Worm (Caenorhabditis elegans) whole organism, midembryonic: ENCODE measurements around the gene mrpl-39.

Experiments
- T22C8.4 ChIP-seq: fragments of 200-800 bp; sonication (Bioruptor generic); IDR thresholded peaks from 2 replicates; pipeline ENCODE4 v1.3.6; 2022; ENCODE audit warnings: missing genetic modification characterization, missing compliant biosample characterization
- cog-1 ChIP-seq: sonication (generic microtip); optimal IDR thresholded peaks from 2 replicates; lab custom pipeline; 2016; ENCODE audit warnings: missing genetic modification characterization, missing compliant biosample characterization
- klf-2 ChIP-seq: fragments of 200-800 bp; sonication (Bioruptor generic); conservative IDR thresholded peaks from 2 replicates; pipeline ENCODE4 v1.3.6; 2022; ENCODE audit warnings: missing genetic modification reagents, missing genetic modification characterization, missing compliant biosample characterization
- med-1 ChIP-seq: sonication (generic microtip); optimal IDR thresholded peaks from 2 replicates; lab custom pipeline; 2017; ENCODE audit warnings: missing genetic modification characterization, mild to moderate bottlenecking, missing compliant biosample characterization, antibody characterized with exemption, missing genetic modification reagents; ENCODE audit not compliant: insufficient read depth
- ref-1 ChIP-seq: fragments of 200-800 bp; sonication (Bioruptor generic); conservative IDR thresholded peaks from 2 replicates; pipeline ENCODE4 v1.3.6; 2022; ENCODE audit warnings: missing genetic modification reagents, missing genetic modification characterization, missing compliant biosample characterization
- ztf-29 ChIP-seq: fragments of 200-800 bp; sonication (Bioruptor generic); IDR thresholded peaks from 2 replicates; pipeline ENCODE4 v1.3.6; 2022; ENCODE audit warnings: missing genetic modification reagents, missing genetic modification characterization, missing compliant biosample characterization

DNA sequence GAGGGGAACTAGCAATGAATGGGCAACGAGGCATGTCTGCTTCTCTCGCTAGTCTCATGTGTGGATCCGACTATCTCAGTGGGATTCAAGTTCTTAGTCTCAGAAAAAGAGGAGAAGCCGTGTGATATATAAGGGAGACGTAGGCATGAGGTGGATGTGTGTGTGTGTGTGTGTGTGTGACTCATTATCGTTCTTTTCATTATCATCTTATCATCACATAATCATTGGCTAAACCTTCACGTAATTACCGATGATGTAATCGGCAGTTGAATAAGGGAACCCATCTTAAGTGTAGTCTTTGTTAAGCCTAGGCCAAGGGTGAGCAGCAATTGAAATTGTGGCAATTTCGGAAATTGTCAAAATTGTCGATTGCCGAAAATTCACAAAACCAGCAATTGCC is 8.6 kb downstream of the mrpl-39 start, which contains the start of gene Y32G9B.1:
- TF ChIP-seq ref-1 (GFP tag; lab: Robert Waterston, UW) (no peak), klf-2 (GFP tag; lab: Robert Waterston, UW) (no peak), ztf-29 (GFP tag; lab: Robert Waterston, UW) (no peak), cog-1 (tag; lab: Kevin White, UChicago) (no peak), med-1 (no peak), T22C8.4 (GFP tag; lab: Robert Waterston, UW) (no peak)
